Worm (Caenorhabditis elegans) whole organism, early embryonic: ENCODE results near the gene srh-200.

Experiments
- F13C5.2 ChIP-seq: sonication (generic microtip); optimal IDR thresholded peaks from 2 replicates; lab custom pipeline; 2017; ENCODE audit warnings: mild to moderate bottlenecking, missing genetic modification characterization, inconsistent platforms, missing compliant biosample characterization
- aly-1 ChIP-seq: sonication (generic microtip); optimal IDR thresholded peaks from 2 replicates; lab custom pipeline; 2016; ENCODE audit warnings: missing genetic modification characterization, missing compliant biosample characterization
- ama-1 ChIP-seq: fragments of 150-350 bp; optimal IDR thresholded peaks from 2 replicates; lab custom pipeline; 2014
- ceh-13 ChIP-seq: fragments of 200-800 bp; sonication (Bioruptor generic); optimal IDR thresholded peaks from 2 replicates; lab custom pipeline; 2018; ENCODE audit warnings: mild to moderate bottlenecking, missing genetic modification characterization, missing compliant biosample characterization
- ceh-36 ChIP-seq: sonication (generic microtip); optimal IDR thresholded peaks from 2 replicates; lab custom pipeline; 2016; ENCODE audit warnings: missing genetic modification characterization, inconsistent platforms, missing compliant biosample characterization
- flt-1 ChIP-seq: fragments of 200-800 bp; sonication (Bioruptor generic); IDR thresholded peaks from 2 replicates; pipeline ENCODE4 v1.3.6; 2022; ENCODE audit warnings: missing genetic modification characterization, missing compliant biosample characterization
- hmbx-1 ChIP-seq: sonication (generic microtip); optimal IDR thresholded peaks from 2 replicates; lab custom pipeline; 2016; ENCODE audit warnings: mild to moderate bottlenecking, missing genetic modification characterization, missing compliant biosample characterization
- hnd-1 ChIP-seq: sonication (generic microtip); optimal IDR thresholded peaks from 2 replicates; lab custom pipeline; 2016; ENCODE audit warnings: missing genetic modification characterization, missing compliant biosample characterization
- pes-1 ChIP-seq: fragments of 200-800 bp; sonication (Bioruptor generic); IDR thresholded peaks from 2 replicates; pipeline ENCODE4 v1.3.6; 2022; ENCODE audit warnings: missing genetic modification reagents, missing genetic modification characterization, missing compliant biosample characterization
- sea-1 ChIP-seq: fragments of 200-800 bp; sonication (Bioruptor generic); conservative IDR thresholded peaks from 2 replicates; pipeline ENCODE4 v1.3.6; 2022; ENCODE audit warnings: missing genetic modification characterization, missing compliant biosample characterization
- tbx-37 ChIP-seq: fragments of 200-800 bp; sonication (Bioruptor generic); conservative IDR thresholded peaks from 2 replicates; pipeline ENCODE4 v1.3.6; 2022; ENCODE audit warnings: missing genetic modification reagents, missing genetic modification characterization, missing compliant biosample characterization
- tra-4 ChIP-seq: sonication (generic microtip); optimal IDR thresholded peaks from 2 replicates; lab custom pipeline; 2017; ENCODE audit warnings: missing genetic modification characterization, missing compliant biosample characterization

DNA sequence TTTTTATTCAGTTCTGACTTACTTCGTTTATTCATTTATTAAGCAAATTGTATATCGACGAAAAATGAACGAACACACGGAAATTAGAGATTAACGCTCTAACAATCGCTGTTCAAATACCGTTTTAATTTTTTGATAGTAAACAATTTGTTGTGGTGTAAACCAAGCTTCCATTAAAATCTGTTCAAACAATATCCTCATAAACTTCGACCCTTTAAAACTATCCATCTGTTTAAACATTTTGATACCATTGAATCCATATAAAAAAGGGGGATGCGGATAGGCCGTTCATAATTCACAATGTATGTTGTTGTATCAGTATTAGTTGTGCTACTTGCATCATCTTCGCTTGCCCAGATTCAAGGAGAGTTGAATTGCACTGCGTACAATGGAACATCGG is 26.9 kb downstream of the srh-200 start, which contains the start of gene F07C4.6:
- TF ChIP-seq pes-1 (no peak), hmbx-1 (tag; lab: Kevin White, UChicago) (no peak), tbx-37 (GFP tag; lab: Robert Waterston, UW) (no peak), F13C5.2 (tag; lab: Kevin White, UChicago) (no peak), ama-1 (no peak), aly-1 (no peak), hnd-1 (tag; lab: Kevin White, UChicago) (no peak), sea-1 (GFP tag; lab: Robert Waterston, UW) (no peak), tra-4 (tag; lab: Kevin White, UChicago) (no peak), ceh-13 (GFP tag; lab: Kevin White, UChicago) (no peak), ceh-36 (tag; lab: Kevin White, UChicago) (no peak), flt-1 (no peak)
